Fruit fly (Drosophila melanogaster) whole organism, prepupa: ENCODE results near the gene CG15027.

Source experiments
- Blimp-1 ChIP-seq: fragments of 200-800 bp; sonication (Bioruptor generic); optimal IDR thresholded peaks from 3 replicates; lab custom pipeline; 2017; ENCODE audit warnings: missing biosample characterization, missing genetic modification characterization, mild to moderate bottlenecking, moderate library complexity, missing genetic modification reagents
- CG10631 ChIP-seq: fragments of 200-800 bp; sonication (Bioruptor generic); optimal IDR thresholded peaks from 2 replicates; lab custom pipeline; 2016; ENCODE audit warnings: missing biosample characterization, missing genetic modification characterization
- CG10669 ChIP-seq: fragments of 200-800 bp; sonication (Bioruptor generic); optimal IDR thresholded peaks from 3 replicates; lab custom pipeline; 2018; ENCODE audit warnings: missing biosample characterization, mild to moderate bottlenecking, missing genetic modification characterization, moderate library complexity
- CG11762 ChIP-seq: fragments of 200-800 bp; sonication (Bioruptor generic); optimal IDR thresholded peaks from 3 replicates; lab custom pipeline; 2016; ENCODE audit warnings: missing biosample characterization, missing genetic modification characterization; ENCODE audit not compliant: insufficient read depth
- CG15336 ChIP-seq: fragments of 200-800 bp; sonication (Bioruptor generic); IDR thresholded peaks from 2 replicates; pipeline ENCODE4 v1.3.6; 2022; ENCODE audit warnings: missing biosample characterization, missing genetic modification characterization
- CG1621 ChIP-seq: fragments of 200-800 bp; sonication (Bioruptor generic); optimal IDR thresholded peaks from 3 replicates; lab custom pipeline; 2018; ENCODE audit warnings: missing biosample characterization, mild to moderate bottlenecking, missing genetic modification characterization
- CG16779 ChIP-seq: fragments of 200-800 bp; sonication (Bioruptor generic); optimal IDR thresholded peaks from 3 replicates; lab custom pipeline; 2017; ENCODE audit warnings: missing biosample characterization, mild to moderate bottlenecking, missing genetic modification characterization
- CG3032 ChIP-seq: fragments of 200-800 bp; optimal IDR thresholded peaks from 2 replicates; lab custom pipeline; 2019; ENCODE audit warnings: missing biosample characterization, mild to moderate bottlenecking, missing genetic modification characterization, moderate library complexity
- CG31627 ChIP-seq: fragments of 200-800 bp; sonication (Bioruptor generic); optimal IDR thresholded peaks from 3 replicates; lab custom pipeline; 2016; ENCODE audit warnings: missing biosample characterization, missing genetic modification characterization
- CG32006 ChIP-seq: fragments of 200-800 bp; sonication (Bioruptor generic); optimal IDR thresholded peaks from 3 replicates; lab custom pipeline; 2017; ENCODE audit warnings: missing biosample characterization, mild to moderate bottlenecking, missing genetic modification characterization
- CG34406 ChIP-seq: fragments of 200-800 bp; sonication (Bioruptor generic); optimal IDR thresholded peaks from 3 replicates; lab custom pipeline; 2016; ENCODE audit warnings: missing biosample characterization, missing genetic modification characterization
- CG6163 ChIP-seq: fragments of 200-800 bp; sonication (Bioruptor generic); IDR thresholded peaks from 3 replicates; pipeline ENCODE4 v1.3.6; 2022; ENCODE audit warnings: missing biosample characterization, missing genetic modification characterization
- CG6276 ChIP-seq: fragments of 200-800 bp; sonication (Bioruptor generic); optimal IDR thresholded peaks from 2 replicates; lab custom pipeline; 2017; ENCODE audit warnings: missing biosample characterization, mild to moderate bottlenecking, missing genetic modification characterization
- CG6792 ChIP-seq: fragments of 200-800 bp; sonication (Bioruptor generic); optimal IDR thresholded peaks from 3 replicates; lab custom pipeline; 2016; ENCODE audit warnings: missing biosample characterization, missing genetic modification characterization
- CG6808 ChIP-seq: fragments of 200-800 bp; sonication (Bioruptor generic); optimal IDR thresholded peaks from 3 replicates; lab custom pipeline; 2017; ENCODE audit warnings: missing biosample characterization, missing genetic modification characterization, mild to moderate bottlenecking, moderate library complexity, missing genetic modification reagents
- CG6854 ChIP-seq: fragments of 200-800 bp; sonication (Bioruptor generic); optimal IDR thresholded peaks from 2 replicates; lab custom pipeline; 2017; ENCODE audit warnings: missing biosample characterization, mild to moderate bottlenecking, missing genetic modification characterization
- CG8119 ChIP-seq: fragments of 200-800 bp; sonication (Bioruptor generic); IDR thresholded peaks from 3 replicates; pipeline ENCODE4 v1.3.6; 2022; ENCODE audit warnings: missing biosample characterization, missing genetic modification characterization
- CG8632 ChIP-seq: fragments of 200-800 bp; sonication (Bioruptor generic); optimal IDR thresholded peaks from 3 replicates; lab custom pipeline; 2016; ENCODE audit warnings: missing biosample characterization, missing genetic modification characterization
- Eip75B ChIP-seq: fragments of 200-800 bp; sonication (Bioruptor generic); optimal IDR thresholded peaks from 3 replicates; lab custom pipeline; 2016; ENCODE audit warnings: missing biosample characterization, missing genetic modification characterization
- Eip93F ChIP-seq: fragments of 200-800 bp; sonication (Bioruptor generic); optimal IDR thresholded peaks from 2 replicates; lab custom pipeline; 2016; ENCODE audit warnings: missing biosample characterization, mild to moderate bottlenecking, missing genetic modification characterization
- Ets21C ChIP-seq: fragments of 200-800 bp; sonication (Bioruptor generic); optimal IDR thresholded peaks from 3 replicates; lab custom pipeline; 2016; ENCODE audit warnings: missing biosample characterization, missing genetic modification characterization
- Ets96B ChIP-seq: fragments of 200-800 bp; optimal IDR thresholded peaks from 2 replicates; lab custom pipeline; 2019; ENCODE audit warnings: missing biosample characterization, mild to moderate bottlenecking, missing genetic modification characterization, moderate library complexity
- Gug ChIP-seq: fragments of 200-800 bp; sonication (Bioruptor generic); IDR thresholded peaks from 2 replicates; pipeline ENCODE4 v1.3.6; 2022; ENCODE audit warnings: missing biosample characterization, missing genetic modification characterization
- Hr38 ChIP-seq: sonication (Bioruptor generic); optimal IDR thresholded peaks from 2 replicates; lab custom pipeline; 2016; ENCODE audit warnings: missing biosample characterization, missing genetic modification characterization
- Hr4 ChIP-seq: fragments of 200-800 bp; sonication (Bioruptor generic); optimal IDR thresholded peaks from 3 replicates; lab custom pipeline; 2016; ENCODE audit warnings: missing biosample characterization, missing genetic modification characterization
- Lpt ChIP-seq: fragments of 200-800 bp; sonication (Bioruptor generic); optimal IDR thresholded peaks from 3 replicates; lab custom pipeline; 2016; ENCODE audit warnings: missing biosample characterization, missing genetic modification characterization
- OdsH ChIP-seq: fragments of 200-800 bp; sonication (Bioruptor generic); optimal IDR thresholded peaks from 3 replicates; lab custom pipeline; 2016; ENCODE audit warnings: missing biosample characterization, missing genetic modification characterization
- Smox ChIP-seq: fragments of 200-800 bp; sonication (Bioruptor generic); optimal IDR thresholded peaks from 3 replicates; lab custom pipeline; 2016; ENCODE audit warnings: missing biosample characterization, missing genetic modification characterization
- Sox102F ChIP-seq: fragments of 200-800 bp; sonication (Bioruptor generic); optimal IDR thresholded peaks from 2 replicates; lab custom pipeline; 2016; ENCODE audit warnings: missing biosample characterization, mild to moderate bottlenecking, missing genetic modification characterization
- acj6 ChIP-seq: fragments of 200-800 bp; sonication (Bioruptor generic); optimal IDR thresholded peaks from 3 replicates; lab custom pipeline; 2016; ENCODE audit warnings: missing biosample characterization, missing genetic modification characterization
- cyc ChIP-seq: fragments of 200-800 bp; sonication (Bioruptor generic); optimal IDR thresholded peaks from 3 replicates; lab custom pipeline; 2016; ENCODE audit warnings: missing biosample characterization, missing genetic modification characterization
- dac ChIP-seq: fragments of 200-800 bp; sonication (Bioruptor generic); optimal IDR thresholded peaks from 2 replicates; lab custom pipeline; 2017; ENCODE audit warnings: missing biosample characterization, mild to moderate bottlenecking, missing genetic modification characterization
- dsx ChIP-seq: fragments of 200-800 bp; optimal IDR thresholded peaks from 3 replicates; lab custom pipeline; 2019; ENCODE audit warnings: missing biosample characterization, mild to moderate bottlenecking, missing genetic modification characterization, moderate library complexity; ENCODE audit not compliant: poor library complexity, severe bottlenecking
- esn ChIP-seq: fragments of 200-800 bp; sonication (Bioruptor generic); optimal IDR thresholded peaks from 2 replicates; lab custom pipeline; 2016; ENCODE audit warnings: missing biosample characterization, mild to moderate bottlenecking, missing genetic modification characterization, moderate library complexity
- fd59A ChIP-seq: fragments of 200-800 bp; sonication (Bioruptor generic); optimal IDR thresholded peaks from 2 replicates; lab custom pipeline; 2017; ENCODE audit warnings: missing biosample characterization, mild to moderate bottlenecking, missing genetic modification characterization, missing genetic modification reagents
- fd85E ChIP-seq: fragments of 200-800 bp; sonication (Bioruptor generic); optimal IDR thresholded peaks from 3 replicates; lab custom pipeline; 2016; ENCODE audit warnings: missing biosample characterization, missing genetic modification characterization
- fkh ChIP-seq: fragments of 200-800 bp; sonication (Bioruptor generic); optimal IDR thresholded peaks from 3 replicates; lab custom pipeline; 2017; ENCODE audit warnings: missing biosample characterization, mild to moderate bottlenecking, missing genetic modification characterization, moderate library complexity
- lz ChIP-seq: fragments of 200-800 bp; sonication (Bioruptor generic); optimal IDR thresholded peaks from 3 replicates; lab custom pipeline; 2016; ENCODE audit warnings: missing biosample characterization, missing genetic modification characterization
- net ChIP-seq: fragments of 200-800 bp; sonication (Bioruptor generic); optimal IDR thresholded peaks from 3 replicates; lab custom pipeline; 2016; ENCODE audit warnings: missing biosample characterization, missing genetic modification characterization
- pdm3 ChIP-seq: fragments of 200-800 bp; sonication (Bioruptor generic); optimal IDR thresholded peaks from 3 replicates; lab custom pipeline; 2016; ENCODE audit warnings: missing biosample characterization, missing genetic modification characterization
- salr ChIP-seq, 2 experiments: fragments of 200-800 bp; sonication (Bioruptor generic); optimal IDR thresholded peaks; 3 replicates each; lab custom pipeline; 2016 to 2018; ENCODE audit warnings: missing biosample characterization in 2 of 2, missing genetic modification characterization in 2 of 2, mild to moderate bottlenecking in 1 of 2
- spab ChIP-seq: fragments of 200-800 bp; sonication (Bioruptor generic); optimal IDR thresholded peaks from 2 replicates; lab custom pipeline; 2017; ENCODE audit warnings: missing biosample characterization, mild to moderate bottlenecking, missing genetic modification characterization, missing genetic modification reagents
- svp ChIP-seq: fragments of 200-800 bp; sonication (Bioruptor generic); peaks from one replicate; lab custom pipeline; 2016; ENCODE audit warnings: missing biosample characterization, missing genetic modification characterization
- topi ChIP-seq: fragments of 200-800 bp; sonication (Bioruptor generic); optimal IDR thresholded peaks from 3 replicates; lab custom pipeline; 2016; ENCODE audit warnings: missing biosample characterization, missing genetic modification characterization
- vri ChIP-seq: fragments of 200-800 bp; sonication (Bioruptor generic); optimal IDR thresholded peaks from 3 replicates; lab custom pipeline; 2016; ENCODE audit warnings: missing biosample characterization, mild to moderate bottlenecking, missing genetic modification characterization

CG15027 gene

dm6 chrX:15074646-15075351, 10.8 kb downstream of the CG15027 start (continued):
- peak; percentile 78 for TF ChIP-seq fd59A
- peak; percentile 90 for TF ChIP-seq CG6276 (GFP tag; lab: Kevin White, UChicago)
- TF ChIP-seq svp (GFP tag; lab: Kevin White, UChicago): peak; percentile 93
- TF ChIP-seq CG6854 (GFP tag; lab: Kevin White, UChicago): no peak
- peak; percentile 82 for TF ChIP-seq CG3032 (tag; lab: Kevin White, UChicago)
- TF ChIP-seq Eip93F (GFP tag; lab: Kevin White, UChicago): no peak
- peak; percentile 81 for TF ChIP-seq CG10669 (GFP tag; lab: Kevin White, UChicago)
- TF ChIP-seq acj6 (GFP tag; lab: Kevin White, UChicago): peak; percentile 88
- peak; percentile 81 for TF ChIP-seq topi
- peak; percentile 83 for TF ChIP-seq Ets96B (tag; lab: Kevin White, UChicago)
- TF ChIP-seq Eip75B (GFP tag; lab: Kevin White, UChicago): peak; percentile 85
- TF ChIP-seq Lpt (GFP tag; lab: Kevin White, UChicago): peak; percentile 84
- TF ChIP-seq fd85E (GFP tag; lab: Kevin White, UChicago): peak; percentile 40
- peak; percentile 85 for TF ChIP-seq CG16779 (tag; lab: Kevin White, UChicago)
- TF ChIP-seq CG15336 (GFP tag; lab: Robert Waterston, UW): peak; percentile 87
- peak; percentile 86; the same call in 2 of the 3 replicates for TF ChIP-seq CG8119
- peak; percentile 72 for TF ChIP-seq fkh (GFP tag; lab: Kevin White, UChicago)
- TF ChIP-seq Ets21C (GFP tag; lab: Kevin White, UChicago): peak; percentile 61
- TF ChIP-seq Hr38 (GFP tag; lab: Kevin White, UChicago): peak; percentile 60
- peak; percentile 79 for TF ChIP-seq CG31627
- TF ChIP-seq Hr4 (GFP tag; lab: Kevin White, UChicago): peak; percentile 88
- TF ChIP-seq CG6163 (GFP tag; lab: Robert Waterston, UW): peak; percentile 86
- TF ChIP-seq dsx (GFP tag; lab: Kevin White, UChicago): peak; percentile 76
- peak; percentile 74 for TF ChIP-seq Smox
- peak; percentile 47 for TF ChIP-seq Blimp-1 (GFP tag; lab: Kevin White, UChicago)
- peak; percentile 83 for TF ChIP-seq Gug
- TF ChIP-seq salr (GFP tag; optimal IDR thresholded peaks at IDR 0.05; lab: Kevin White, UChicago): peak; percentile 68 to 87
- peak; percentile 90 for TF ChIP-seq CG6808
- TF ChIP-seq CG34406 (GFP tag; lab: Kevin White, UChicago): peak; percentile 78
- peak; percentile 84 for TF ChIP-seq CG6792 (GFP tag; lab: Kevin White, UChicago)
- TF ChIP-seq CG32006 (GFP tag; lab: Kevin White, UChicago): peak; percentile 92
- peak; percentile 89 for TF ChIP-seq net
- peak; percentile 79 for TF ChIP-seq spab (GFP tag; lab: Kevin White, UChicago)
- TF ChIP-seq OdsH: peak; percentile 89

dm6 chrX:15070811-15071479, 14.7 kb downstream of the CG15027 start:
- TF ChIP-seq esn (GFP tag; lab: Kevin White, UChicago) (peak; percentile 19), topi (peak; percentile 39), svp (GFP tag; lab: Kevin White, UChicago) (peak; percentile 95), Sox102F (GFP tag; lab: Kevin White, UChicago) (peak; percentile 39), CG11762 (GFP tag; lab: Kevin White, UChicago) (no peak), Hr4 (GFP tag; lab: Kevin White, UChicago) (no peak), acj6 (GFP tag; lab: Kevin White, UChicago) (no peak), pdm3 (GFP tag; lab: Kevin White, UChicago) (no peak), vri (GFP tag; lab: Kevin White, UChicago) (peak; percentile 76), dac (no peak), CG8632 (no peak), Eip75B (GFP tag; lab: Kevin White, UChicago) (peak; percentile 6), Eip93F (GFP tag; lab: Kevin White, UChicago) (peak; percentile 25), dsx (GFP tag; lab: Kevin White, UChicago) (peak; percentile 23), cyc (GFP tag; lab: Kevin White, UChicago) (peak; percentile 17), lz (GFP tag; lab: Kevin White, UChicago) (peak; percentile 19), CG6808 (peak; percentile 28), CG1621 (peak; percentile 3), CG3032 (tag; lab: Kevin White, UChicago) (no peak), CG32006 (GFP tag; lab: Kevin White, UChicago) (peak; percentile 33), fkh (GFP tag; lab: Kevin White, UChicago) (no peak), fd85E (GFP tag; lab: Kevin White, UChicago) (no peak), OdsH (no peak), spab (GFP tag; lab: Kevin White, UChicago) (no peak), Ets21C (GFP tag; lab: Kevin White, UChicago) (no peak), CG10631 (GFP tag; lab: Kevin White, UChicago) (no peak), CG34406 (GFP tag; lab: Kevin White, UChicago) (peak; percentile 6), Blimp-1 (GFP tag; lab: Kevin White, UChicago) (peak; percentile 74), CG10669 (GFP tag; lab: Kevin White, UChicago) (peak; percentile 55)
